Worm (Caenorhabditis elegans) whole organism, early embryonic: Measurements from ENCODE around the gene F44A6.5.

Source experiments
- ama-1 ChIP-seq: fragments of 150-350 bp; optimal IDR thresholded peaks from 2 replicates; lab custom pipeline; 2014
- hmg-4 ChIP-seq: fragments of 200-800 bp; sonication (Bioruptor generic); optimal IDR thresholded peaks from 2 replicates; lab custom pipeline; 2018; ENCODE audit warnings: mild to moderate bottlenecking, missing genetic modification characterization, missing compliant biosample characterization
- pes-1 ChIP-seq: fragments of 200-800 bp; sonication (Bioruptor generic); IDR thresholded peaks from 2 replicates; pipeline ENCODE4 v1.3.6; 2022; ENCODE audit warnings: missing genetic modification reagents, missing genetic modification characterization, missing compliant biosample characterization
- tbx-37 ChIP-seq: fragments of 200-800 bp; sonication (Bioruptor generic); conservative IDR thresholded peaks from 2 replicates; pipeline ENCODE4 v1.3.6; 2022; ENCODE audit warnings: missing genetic modification reagents, missing genetic modification characterization, missing compliant biosample characterization
- tra-4 ChIP-seq: sonication (generic microtip); optimal IDR thresholded peaks from 2 replicates; lab custom pipeline; 2017; ENCODE audit warnings: missing genetic modification characterization, missing compliant biosample characterization

- TF ChIP-seq tra-4 (tag; lab: Kevin White, UChicago) (no peak), tbx-37 (no peak), ama-1 (lab: Kevin White, UChicago) (no peak), hmg-4 (GFP tag; lab: Kevin White, UChicago) (no peak), pes-1 (GFP tag; lab: Robert Waterston, UW) (no peak)
Observed at ce11 chrX:10236844-10237243, 18.1 kb upstream of the F44A6.5 start, which contains the start of gene zipt-13.
